Worm (Caenorhabditis elegans) whole organism, young adult: ENCODE results near the gene gst-7.

ENCODE experiments used
- C17E4.6 ChIP-seq: fragments of 200-800 bp; sonication (Bioruptor generic); IDR thresholded peaks from 2 replicates; pipeline ENCODE4 v1.3.6; 2022; ENCODE audit warnings: missing genetic modification reagents, missing genetic modification characterization, missing compliant biosample characterization
- F49E8.2 ChIP-seq: sonication (generic microtip); optimal IDR thresholded peaks from 3 replicates; lab custom pipeline; 2017; ENCODE audit warnings: missing genetic modification characterization, mild to moderate bottlenecking, missing compliant biosample characterization, antibody characterized with exemption, moderate library complexity; ENCODE audit not compliant: insufficient read depth
- Y56A3A.18 ChIP-seq: fragments of 200-800 bp; sonication (Bioruptor generic); IDR thresholded peaks from 2 replicates; pipeline ENCODE4 v1.3.6; 2022; ENCODE audit warnings: missing genetic modification reagents, missing genetic modification characterization, missing compliant biosample characterization
- nhr-80 ChIP-seq: sonication (generic microtip); optimal IDR thresholded peaks from 2 replicates; lab custom pipeline; 2016; ENCODE audit warnings: missing genetic modification characterization, missing compliant biosample characterization

DNA sequence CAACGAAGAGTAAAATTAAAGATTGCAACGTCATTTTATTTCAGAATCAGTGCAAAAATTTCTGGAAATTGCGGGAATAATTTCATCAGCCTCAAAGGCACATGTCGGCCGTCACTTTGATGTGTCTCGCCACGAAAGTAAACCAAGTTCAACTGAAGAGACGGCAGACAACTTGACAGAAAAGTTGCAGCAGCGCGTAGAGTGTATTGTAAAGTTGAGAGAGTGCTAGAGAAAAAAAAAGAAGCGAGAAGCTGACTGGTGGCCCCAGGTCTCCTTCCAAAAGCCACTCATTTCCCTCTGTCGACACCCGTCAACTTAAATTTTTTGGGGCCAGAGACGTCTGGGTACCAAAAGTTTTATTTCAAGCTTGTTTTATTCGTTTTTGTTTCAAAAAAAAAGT, 22.4 kb downstream of the gst-7 start:
- peak; percentile 15 for TF ChIP-seq nhr-80 (tag; lab: Kevin White, UChicago)
- no peak for TF ChIP-seq Y56A3A.18 (GFP tag; lab: Robert Waterston, UW)
- TF ChIP-seq F49E8.2 (tag; lab: Kevin White, UChicago) = peak; percentile 44
- TF ChIP-seq C17E4.6 (GFP tag; lab: Robert Waterston, UW) = no peak
